Worm (Caenorhabditis elegans) whole organism, early embryonic: ENCODE measurements around the gene F16B12.4.

ENCODE experiments used
- B0310.2 ChIP-seq: sonication (generic microtip); optimal IDR thresholded peaks from 2 replicates; lab custom pipeline; 2016; ENCODE audit warnings: mild to moderate bottlenecking, missing genetic modification characterization, missing compliant biosample characterization
- ama-1 ChIP-seq: fragments of 150-350 bp; optimal IDR thresholded peaks from 2 replicates; lab custom pipeline; 2014
- ceh-13 ChIP-seq: fragments of 200-800 bp; sonication (Bioruptor generic); optimal IDR thresholded peaks from 2 replicates; lab custom pipeline; 2018; ENCODE audit warnings: mild to moderate bottlenecking, missing genetic modification characterization, missing compliant biosample characterization
- ets-7 ChIP-seq: sonication (generic microtip); optimal IDR thresholded peaks from 2 replicates; lab custom pipeline; 2016; ENCODE audit warnings: missing genotype, missing genetic modification characterization, missing compliant biosample characterization
- flt-1 ChIP-seq: fragments of 200-800 bp; sonication (Bioruptor generic); IDR thresholded peaks from 2 replicates; pipeline ENCODE4 v1.3.6; 2022; ENCODE audit warnings: missing genetic modification characterization, missing compliant biosample characterization
- tbx-11 ChIP-seq: fragments of 200-800 bp; sonication (Bioruptor generic); IDR thresholded peaks from 2 replicates; pipeline ENCODE4 v1.3.6; 2022; ENCODE audit warnings: missing genetic modification characterization, missing compliant biosample characterization

DNA sequence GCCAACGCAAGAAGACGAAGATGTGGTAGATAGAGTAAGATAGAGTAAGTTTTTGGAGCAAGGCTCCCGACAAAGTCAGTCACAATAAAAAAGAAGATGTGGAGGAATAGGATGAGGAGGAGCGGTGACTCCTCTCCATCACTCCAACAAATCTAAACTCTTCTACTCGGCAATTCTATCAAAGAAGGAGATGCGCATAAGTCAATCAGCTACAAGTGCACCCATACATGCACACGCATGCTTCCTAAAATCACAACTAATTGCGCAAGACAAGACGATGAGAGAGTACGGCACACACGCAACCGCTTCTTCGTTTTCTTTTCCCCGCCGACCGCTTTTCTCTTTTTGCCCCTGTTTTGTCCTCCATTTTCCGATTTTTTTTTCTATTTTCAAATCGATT, 50.9 kb downstream of the F16B12.4 start:
- TF ChIP-seq flt-1 (GFP tag; lab: Robert Waterston, UW) (no peak), ets-7 (tag; lab: Kevin White, UChicago) (no peak), ceh-13 (GFP tag; lab: Kevin White, UChicago) (no peak), tbx-11 (no peak), B0310.2 (tag; lab: Kevin White, UChicago) (no peak), ama-1 (lab: Kevin White, UChicago) (no peak)
